Worm (Caenorhabditis elegans): ENCODE results near the gene M01B2.12.

ce11 chrV:15309011-15309410, 45.0 kb upstream of the M01B2.12 start, which contains the start of gene srz-10:
- no peak for TF ChIP-seq elt-1 (tag; optimal IDR thresholded peaks at IDR 0.05)
- no peak for TF ChIP-seq ceh-28 (tag; optimal IDR thresholded peaks at IDR 0.05)
- no peak for TF ChIP-seq aly-2 (tag; optimal IDR thresholded peaks at IDR 0.05)
- TF ChIP-seq snpc-4 (tag; optimal IDR thresholded peaks at IDR 0.05) = no peak
- TF ChIP-seq unc-39 (tag; optimal IDR thresholded peaks at IDR 0.05) = no peak
- no peak for TF ChIP-seq lin-39 (tag; optimal IDR thresholded peaks at IDR 0.05)
- TF ChIP-seq nhr-43 (tag; optimal IDR thresholded peaks at IDR 0.05; ENCODE audit: poor library complexity, severe bottlenecking) = no peak
